Worm (Caenorhabditis elegans) whole organism, mixed stage, embryonic: ENCODE data around the gene F55A11.1.

Experiments used
- M03D4.4 ChIP-seq: sonication (generic microtip); optimal IDR thresholded peaks from 2 replicates; lab custom pipeline; 2017; ENCODE audit warnings: mild to moderate bottlenecking, missing genetic modification characterization, missing compliant biosample characterization
- bed-3 ChIP-seq: fragments of 200-800 bp; sonication (Bioruptor generic); optimal IDR thresholded peaks from 3 replicates; lab custom pipeline; 2018; ENCODE audit warnings: mild to moderate bottlenecking, missing genetic modification characterization, moderate library complexity, missing compliant biosample characterization
- blmp-1 ChIP-seq: fragments of 150-350 bp; optimal IDR thresholded peaks from 2 replicates; lab custom pipeline; 2014; ENCODE audit warnings: missing biosample characterization, missing genetic modification characterization
- ceh-39 ChIP-seq: fragments of 150-350 bp; optimal IDR thresholded peaks from 2 replicates; lab custom pipeline; 2014; ENCODE audit warnings: missing biosample characterization, missing genetic modification characterization
- ceh-83 ChIP-seq: fragments of 200-800 bp; sonication (Bioruptor generic); optimal IDR thresholded peaks from 2 replicates; lab custom pipeline; 2018; ENCODE audit warnings: mild to moderate bottlenecking, missing genetic modification characterization, missing compliant biosample characterization
- ces-1 ChIP-seq: fragments of 150-350 bp; optimal IDR thresholded peaks from 2 replicates; lab custom pipeline; 2014; ENCODE audit warnings: missing biosample characterization, missing genetic modification reagents, missing genetic modification characterization
- cnd-1 ChIP-seq: fragments of 200-800 bp; sonication (Bioruptor generic); optimal IDR thresholded peaks from 2 replicates; lab custom pipeline; 2018; ENCODE audit warnings: mild to moderate bottlenecking, missing genetic modification characterization, missing compliant biosample characterization
- drap-1 ChIP-seq: fragments of 200-800 bp; sonication (Bioruptor generic); optimal IDR thresholded peaks from 3 replicates; lab custom pipeline; 2018; ENCODE audit warnings: mild to moderate bottlenecking, missing genetic modification characterization, missing compliant biosample characterization
- elt-1 ChIP-seq: sonication (generic microtip); optimal IDR thresholded peaks from 2 replicates; lab custom pipeline; 2017; ENCODE audit warnings: missing genetic modification characterization, mild to moderate bottlenecking, missing compliant biosample characterization, antibody characterized with exemption, moderate library complexity, borderline replicate concordance; ENCODE audit not compliant: insufficient read depth
- elt-3 ChIP-seq: fragments of 150-350 bp; optimal IDR thresholded peaks from 2 replicates; lab custom pipeline; 2014; ENCODE audit warnings: missing biosample characterization, missing genetic modification characterization
- flh-1 ChIP-seq: fragments of 200-800 bp; sonication (Bioruptor generic); optimal IDR thresholded peaks from 2 replicates; lab custom pipeline; 2018; ENCODE audit warnings: mild to moderate bottlenecking, missing genetic modification characterization, moderate library complexity, missing compliant biosample characterization
- ham-2 ChIP-seq: fragments of 200-800 bp; sonication (Bioruptor generic); optimal IDR thresholded peaks from 2 replicates; lab custom pipeline; 2018; ENCODE audit warnings: mild to moderate bottlenecking, missing genetic modification characterization, missing compliant biosample characterization
- hlh-1 ChIP-seq: fragments of 150-350 bp; optimal IDR thresholded peaks from 2 replicates; lab custom pipeline; 2014; ENCODE audit warnings: missing biosample characterization, missing genetic modification reagents, missing genetic modification characterization
- lin-13 ChIP-seq: fragments of 150-350 bp; optimal IDR thresholded peaks from 2 replicates; lab custom pipeline; 2014; ENCODE audit warnings: missing biosample characterization, missing genetic modification characterization
- mab-5 ChIP-seq: fragments of 150-350 bp; optimal IDR thresholded peaks from 2 replicates; lab custom pipeline; 2014; ENCODE audit warnings: missing biosample characterization, missing genetic modification characterization
- mep-1 ChIP-seq: fragments of 150-350 bp; optimal IDR thresholded peaks from 2 replicates; lab custom pipeline; 2017; ENCODE audit warnings: missing biosample characterization, missing genetic modification reagents, missing genetic modification characterization, inconsistent platforms
- nhr-12 ChIP-seq: fragments of 150-350 bp; optimal IDR thresholded peaks from 2 replicates; lab custom pipeline; 2014; ENCODE audit warnings: missing biosample characterization, missing genetic modification characterization
- nhr-2 ChIP-seq: fragments of 150-350 bp; optimal IDR thresholded peaks from 2 replicates; lab custom pipeline; 2014; ENCODE audit warnings: missing biosample characterization, missing genetic modification characterization
- nhr-28 ChIP-seq: fragments of 150-350 bp; optimal IDR thresholded peaks from 2 replicates; lab custom pipeline; 2014; ENCODE audit warnings: missing biosample characterization, missing genetic modification characterization
- nhr-76 ChIP-seq: sonication (generic microtip); optimal IDR thresholded peaks from 2 replicates; lab custom pipeline; 2017; ENCODE audit warnings: missing biosample characterization, missing genetic modification characterization
- pha-4 ChIP-seq: fragments of 150-350 bp; optimal IDR thresholded peaks from 2 replicates; lab custom pipeline; 2018; ENCODE audit warnings: missing biosample characterization, missing genetic modification reagents, missing genetic modification characterization
- sem-2 ChIP-seq: fragments of 200-800 bp; sonication (Bioruptor generic); optimal IDR thresholded peaks from 2 replicates; lab custom pipeline; 2018; ENCODE audit warnings: mild to moderate bottlenecking, missing genetic modification characterization, missing compliant biosample characterization
- snpc-4 ChIP-seq: fragments of 150-350 bp; optimal IDR thresholded peaks from 2 replicates; lab custom pipeline; 2014; ENCODE audit warnings: missing biosample characterization, missing genetic modification characterization
- sptf-1 ChIP-seq: sonication (generic microtip); optimal IDR thresholded peaks from 2 replicates; lab custom pipeline; 2017; ENCODE audit warnings: mild to moderate bottlenecking, missing genetic modification characterization, moderate library complexity, missing compliant biosample characterization
- tbx-8 ChIP-seq: fragments of 200-800 bp; sonication (Bioruptor generic); optimal IDR thresholded peaks from 2 replicates; lab custom pipeline; 2018; ENCODE audit warnings: mild to moderate bottlenecking, missing genetic modification characterization, moderate library complexity, missing compliant biosample characterization
- unc-120 ChIP-seq: sonication (generic microtip); optimal IDR thresholded peaks from 2 replicates; lab custom pipeline; 2017; ENCODE audit warnings: missing genetic modification characterization, missing compliant biosample characterization; ENCODE audit not compliant: poor library complexity, severe bottlenecking
- unc-39 ChIP-seq: fragments of 150-350 bp; optimal IDR thresholded peaks from 2 replicates; lab custom pipeline; 2014; ENCODE audit warnings: missing biosample characterization, missing genetic modification characterization
- unc-62 ChIP-seq: fragments of 150-350 bp; optimal IDR thresholded peaks from 2 replicates; lab custom pipeline; 2014; ENCODE audit warnings: missing biosample characterization, missing genetic modification reagents, missing genetic modification characterization
- zip-8 ChIP-seq: fragments of 150-350 bp; optimal IDR thresholded peaks from 2 replicates; lab custom pipeline; 2014; ENCODE audit warnings: missing biosample characterization, missing genetic modification characterization
- ztf-11 ChIP-seq: fragments of 150-350 bp; optimal IDR thresholded peaks from 2 replicates; lab custom pipeline; 2014; ENCODE audit warnings: missing biosample characterization, missing genetic modification characterization

Gene F55A11.1

ce11 chrV:11736896-11737295 lies 27.3 kb downstream of the F55A11.1 start, which contains the start of gene spe-42:
TSS of gene spe-42 (minus strand) at chrV:11736996.
- TF ChIP-seq lin-13 (tag; lab: Kevin White, UChicago) (no peak), tbx-8 (GFP tag; lab: Kevin White, UChicago) (no peak), cnd-1 (tag; lab: Kevin White, UChicago) (no peak), pha-4 (tag; lab: Kevin White, UChicago) (no peak), ces-1 (no peak), snpc-4 (tag; lab: Kevin White, UChicago) (no peak), bed-3 (GFP tag; lab: Kevin White, UChicago) (no peak), elt-3 (no peak), blmp-1 (tag; lab: Kevin White, UChicago) (no peak), unc-62 (no peak), unc-120 (tag; lab: Kevin White, UChicago) (no peak), ceh-83 (GFP tag; lab: Kevin White, UChicago) (no peak), elt-1 (tag; lab: Kevin White, UChicago) (no peak), nhr-28 (tag; lab: Kevin White, UChicago) (no peak), drap-1 (no peak), unc-39 (tag; lab: Kevin White, UChicago) (no peak), sptf-1 (no peak), M03D4.4 (tag; lab: Kevin White, UChicago) (no peak), sem-2 (GFP tag; lab: Kevin White, UChicago) (no peak)
- TF ChIP-seq, all 35 proteins: peak for 0

ce11 chrV:11733460-11733859 lies 30.7 kb downstream of the F55A11.1 start, which contains the start of gene npp-22:
TSS of gene npp-22 (minus strand) at chrV:11733472.
- TF ChIP-seq pha-4 (tag; lab: Kevin White, UChicago) (no peak), zip-8 (tag; lab: Kevin White, UChicago) (no peak), nhr-12 (tag; lab: Kevin White, UChicago) (no peak), cnd-1 (tag; lab: Kevin White, UChicago) (no peak), mep-1 (peak; percentile 58)

ce11 chrV:11732049-11732448 lies 32.1 kb downstream of the F55A11.1 start:
- no peak for TF ChIP-seq unc-39 (tag; lab: Kevin White, UChicago)
- TF ChIP-seq sem-2 (GFP tag; lab: Kevin White, UChicago), result no peak
- TF ChIP-seq mab-5, result no peak
- TF ChIP-seq bed-3 (GFP tag; lab: Kevin White, UChicago), result no peak
- TF ChIP-seq unc-62, result no peak
- no peak for TF ChIP-seq snpc-4 (tag; lab: Kevin White, UChicago)
- no peak for TF ChIP-seq mep-1
- TF ChIP-seq ztf-11 (tag; lab: Kevin White, UChicago), result no peak
- no peak for TF ChIP-seq unc-120 (tag; lab: Kevin White, UChicago)
- TF ChIP-seq sptf-1, result no peak
- TF ChIP-seq nhr-76 (tag; lab: Kevin White, UChicago), result no peak
- TF ChIP-seq cnd-1 (tag; lab: Kevin White, UChicago), result no peak
- no peak for TF ChIP-seq elt-3
- TF ChIP-seq nhr-12 (tag; lab: Kevin White, UChicago), result no peak
- no peak for TF ChIP-seq zip-8 (tag; lab: Kevin White, UChicago)
- TF ChIP-seq nhr-2 (tag; lab: Kevin White, UChicago), result no peak

- no peak for TF ChIP-seq blmp-1 (tag; lab: Kevin White, UChicago)
These were observed 34.1 kb downstream of the F55A11.1 start, which contains the start of gene rhr-2 for ce11 chrV:11730060-11730459. TSS of gene rhr-2 (minus strand) at chrV:11730160.

- TF ChIP-seq cnd-1 (tag; lab: Kevin White, UChicago) (no peak), ztf-11 (tag; lab: Kevin White, UChicago) (no peak)
These were observed 38.2 kb downstream of the F55A11.1 start, which contains the start of gene daf-11 for ce11 chrV:11725971-11726370. TSS of gene daf-11 (minus strand) at chrV:11726071.

- TF ChIP-seq pha-4 (tag; lab: Kevin White, UChicago) (no peak), ceh-83 (GFP tag; lab: Kevin White, UChicago) (no peak), hlh-1 (no peak), bed-3 (GFP tag; lab: Kevin White, UChicago) (no peak), zip-8 (tag; lab: Kevin White, UChicago) (no peak), drap-1 (no peak), ces-1 (no peak), ham-2 (GFP tag; lab: Kevin White, UChicago) (no peak), snpc-4 (tag; lab: Kevin White, UChicago) (no peak), ceh-39 (tag; lab: Kevin White, UChicago) (no peak), cnd-1 (tag; lab: Kevin White, UChicago) (no peak), ztf-11 (tag; lab: Kevin White, UChicago) (no peak), mab-5 (no peak), flh-1 (GFP tag; lab: Kevin White, UChicago) (no peak), M03D4.4 (tag; lab: Kevin White, UChicago) (no peak), mep-1 (no peak), unc-39 (tag; lab: Kevin White, UChicago) (no peak)
- TF ChIP-seq, all 35 proteins: peak for 0
These were observed 41.3 kb downstream of the F55A11.1 start for ce11 chrV:11722858-11723257.
